Worm (Caenorhabditis elegans) whole organism, L4 larva: ENCODE measurements around the gene capg-2.
A peak's percentile ranks its signal among the peaks of the same experiment; 100 is the strongest.

ENCODE experiments used
- D1046.2 ChIP-seq: fragments of 200-800 bp; sonication (Bioruptor generic); IDR thresholded peaks from 2 replicates; pipeline ENCODE4 v1.3.6; 2022; ENCODE audit warnings: missing genetic modification characterization, missing compliant biosample characterization
- F10B5.3 ChIP-seq: sonication (generic microtip); optimal IDR thresholded peaks from 2 replicates; lab custom pipeline; 2016; ENCODE audit warnings: mild to moderate bottlenecking, missing genetic modification characterization, missing compliant biosample characterization
- F49E8.2 ChIP-seq: sonication (generic microtip); optimal IDR thresholded peaks from 2 replicates; lab custom pipeline; 2016; ENCODE audit warnings: missing compliant biosample characterization, mild to moderate bottlenecking, missing genetic modification characterization, borderline replicate concordance
- arid-1 ChIP-seq: fragments of 200-800 bp; sonication (Bioruptor generic); conservative IDR thresholded peaks from 2 replicates; pipeline ENCODE4 v1.3.6; 2022; ENCODE audit warnings: missing genetic modification reagents, missing genetic modification characterization, missing compliant biosample characterization
- ceh-82 ChIP-seq: sonication (generic microtip); optimal IDR thresholded peaks from 2 replicates; lab custom pipeline; 2017; ENCODE audit warnings: missing biosample characterization, missing genetic modification characterization
- daf-16 ChIP-seq, 3 experiments: sonication (generic microtip); optimal IDR thresholded peaks; 2 replicates each; lab custom pipeline; 2016 to 2017; ENCODE audit warnings: missing genetic modification characterization in 3 of 3, missing genetic modification reagents in 3 of 3, mild to moderate bottlenecking in 2 of 3, missing compliant biosample characterization in 2 of 3, missing biosample characterization in 1 of 3, moderate library complexity in 1 of 3
- duxl-1 ChIP-seq: sonication (generic microtip); optimal IDR thresholded peaks from 2 replicates; lab custom pipeline; 2016; ENCODE audit warnings: mild to moderate bottlenecking, missing genetic modification characterization, moderate library complexity, missing compliant biosample characterization; ENCODE audit not compliant: poor library complexity
- gei-8 ChIP-seq: fragments of 200-800 bp; sonication (Bioruptor generic); optimal IDR thresholded peaks from 2 replicates; lab custom pipeline; 2018; ENCODE audit warnings: mild to moderate bottlenecking, missing genetic modification characterization, missing compliant biosample characterization
- hif-1 ChIP-seq, 2 experiments: sonication (generic microtip); optimal IDR thresholded peaks; 2 replicates each; lab custom pipeline; 2016 to 2017; ENCODE audit warnings: missing compliant biosample characterization in 2 of 2, missing genetic modification characterization in 2 of 2, missing genetic modification reagents in 2 of 2, missing genotype in 2 of 2, mild to moderate bottlenecking in 1 of 2
- hmg-1.1 ChIP-seq: fragments of 200-800 bp; sonication (Bioruptor generic); IDR thresholded peaks from 2 replicates; pipeline ENCODE4 v1.3.6; 2022; ENCODE audit warnings: missing genetic modification reagents, missing genetic modification characterization, missing compliant biosample characterization
- lin-29 ChIP-seq: fragments of 200-800 bp; sonication (Bioruptor generic); IDR thresholded peaks from 2 replicates; pipeline ENCODE4 v1.3.6; 2022; ENCODE audit warnings: missing genetic modification reagents, missing genetic modification characterization, missing compliant biosample characterization
- lin-38 ChIP-seq: fragments of 200-800 bp; sonication (Bioruptor generic); IDR thresholded peaks from 2 replicates; pipeline ENCODE4 v1.3.6; 2022; ENCODE audit warnings: missing genetic modification reagents, missing genetic modification characterization, missing compliant biosample characterization
- lsy-2 ChIP-seq, 2 experiments: fragments of 150-350 bp in 1 of 2; sonication (generic microtip) in 1 of 2; optimal IDR thresholded peaks; 2 replicates each; lab custom pipeline; 2014 to 2017; ENCODE audit warnings: missing biosample characterization in 2 of 2, missing genetic modification characterization in 2 of 2
- madf-5 ChIP-seq, 2 experiments: fragments of 200-800 bp; sonication (Bioruptor generic); IDR thresholded peaks; 2 replicates each; pipeline ENCODE4 v1.3.6; 2022; ENCODE audit warnings: missing compliant biosample characterization in 2 of 2, missing genetic modification characterization in 2 of 2
- mdl-1 ChIP-seq, 2 experiments: fragments of 150-350 bp in 1 of 2; sonication (generic microtip) in 1 of 2; optimal IDR thresholded peaks; 2 replicates each; lab custom pipeline; 2014 to 2017; ENCODE audit warnings: missing biosample characterization in 2 of 2, missing genetic modification characterization in 2 of 2
- mep-1 ChIP-seq: fragments of 150-350 bp; sonication (generic microtip); optimal IDR thresholded peaks from 3 replicates; lab custom pipeline; 2014; ENCODE audit warnings: missing biosample characterization, missing genetic modification characterization
- mes-2 ChIP-seq: sonication (generic microtip); optimal IDR thresholded peaks from 2 replicates; lab custom pipeline; 2016; ENCODE audit warnings: missing genotype, mild to moderate bottlenecking, missing genetic modification characterization, missing compliant biosample characterization; ENCODE audit not compliant: poor library complexity, severe bottlenecking
- mxl-2 ChIP-seq: fragments of 200-800 bp; sonication (Bioruptor generic); conservative IDR thresholded peaks from 2 replicates; pipeline ENCODE4 v1.3.6; 2022; ENCODE audit warnings: missing genetic modification reagents, missing genetic modification characterization, missing compliant biosample characterization
- nhr-102 ChIP-seq: sonication (generic microtip); optimal IDR thresholded peaks from 2 replicates; lab custom pipeline; 2016; ENCODE audit warnings: mild to moderate bottlenecking, missing genetic modification characterization, moderate library complexity, missing compliant biosample characterization
- nhr-6 ChIP-seq: fragments of 150-350 bp; optimal IDR thresholded peaks from 2 replicates; lab custom pipeline; 2014; ENCODE audit warnings: missing biosample characterization, missing genetic modification characterization
- nhr-77 ChIP-seq: fragments of 150-350 bp; optimal IDR thresholded peaks from 2 replicates; lab custom pipeline; 2014; ENCODE audit warnings: missing biosample characterization, missing genetic modification characterization
- pha-4 ChIP-seq, 2 experiments: fragments of 150-350 bp in 1 of 2; fragments of 200-800 bp in 1 of 2; sonication (Bioruptor generic) in 1 of 2; IDR thresholded peaks in 1 of 2; optimal IDR thresholded peaks in 1 of 2; 2 replicates each; pipeline versions ENCODE4 v1.3.6 to Lab custom; 2014 to 2022; ENCODE audit warnings: missing genetic modification characterization in 2 of 2, missing genetic modification reagents in 2 of 2, missing biosample characterization in 1 of 2, missing compliant biosample characterization in 1 of 2
- php-3 ChIP-seq: fragments of 200-800 bp; sonication (Bioruptor generic); IDR thresholded peaks from 2 replicates; pipeline ENCODE4 v1.3.6; 2022; ENCODE audit warnings: missing genetic modification reagents, missing genetic modification characterization, missing compliant biosample characterization
- pqm-1 ChIP-seq: sonication (generic microtip); optimal IDR thresholded peaks from 2 replicates; lab custom pipeline; 2017; ENCODE audit warnings: missing biosample characterization, missing genetic modification characterization
- rbr-2 ChIP-seq: sonication (generic microtip); optimal IDR thresholded peaks from 2 replicates; lab custom pipeline; 2016; ENCODE audit warnings: missing genotype, missing genetic modification characterization, missing compliant biosample characterization
- saeg-2 ChIP-seq: fragments of 200-800 bp; sonication (Bioruptor generic); IDR thresholded peaks from 2 replicates; pipeline ENCODE4 v1.3.6; 2022; ENCODE audit warnings: missing genetic modification reagents, missing genetic modification characterization, missing compliant biosample characterization
- sdz-12 ChIP-seq: fragments of 200-800 bp; sonication (Bioruptor generic); optimal IDR thresholded peaks from 2 replicates; lab custom pipeline; 2018; ENCODE audit warnings: mild to moderate bottlenecking, missing genetic modification characterization, missing compliant biosample characterization
- set-16 ChIP-seq: fragments of 200-800 bp; sonication (Bioruptor generic); IDR thresholded peaks from 2 replicates; pipeline ENCODE4 v1.3.6; 2022; ENCODE audit warnings: missing genetic modification reagents, missing genetic modification characterization, missing compliant biosample characterization
- spr-1 ChIP-seq: sonication (generic microtip); optimal IDR thresholded peaks from 2 replicates; lab custom pipeline; 2016; ENCODE audit warnings: mild to moderate bottlenecking, missing genetic modification characterization, missing compliant biosample characterization
- zfp-3 ChIP-seq: fragments of 200-800 bp; sonication (Bioruptor generic); conservative IDR thresholded peaks from 2 replicates; pipeline ENCODE4 v1.3.6; 2022; ENCODE audit warnings: missing genetic modification reagents, missing genetic modification characterization, missing compliant biosample characterization
- ztf-11 ChIP-seq: fragments of 150-350 bp; optimal IDR thresholded peaks from 2 replicates; lab custom pipeline; 2014; ENCODE audit warnings: missing biosample characterization, missing genetic modification characterization

capg-2 gene

DNA sequence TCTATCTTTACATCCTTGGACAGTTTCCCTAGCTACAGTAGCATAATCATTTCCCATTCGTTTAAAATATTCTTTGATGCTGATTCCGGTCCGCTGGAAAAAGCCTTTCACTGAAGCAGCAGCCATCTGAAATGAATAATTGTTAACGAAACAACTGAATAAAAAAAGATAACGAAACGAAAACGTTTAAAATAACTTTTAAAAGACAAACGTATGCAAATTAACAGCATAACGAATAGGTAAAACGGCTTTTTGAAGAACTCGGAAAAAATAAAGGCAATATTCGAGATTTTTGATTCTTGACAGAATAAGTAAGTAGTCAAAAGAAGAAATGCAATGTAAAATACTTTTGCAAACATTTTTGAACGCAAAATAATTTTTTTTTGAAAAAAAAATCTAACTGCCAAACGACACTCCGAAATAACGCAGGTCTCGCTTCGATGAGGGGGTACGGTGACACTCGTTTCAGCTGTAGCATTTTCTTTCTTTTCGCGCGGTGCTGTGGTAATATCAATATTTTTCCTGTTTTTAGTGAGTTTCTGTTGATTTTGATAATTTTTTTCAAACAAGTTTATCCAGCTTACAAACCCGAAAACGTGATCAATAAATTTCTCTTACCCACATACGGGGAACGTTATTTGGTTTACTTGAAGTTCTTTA is 46.4 kb downstream of the capg-2 start, which contains the start of the genes R04F11.5 and R04F11.2 (continued):
- no peak for TF ChIP-seq mxl-2 (GFP tag; lab: Robert Waterston, UW)
- peak; percentile 70 for TF ChIP-seq nhr-77 (tag; lab: Kevin White, UChicago)
- TF ChIP-seq saeg-2 (GFP tag; lab: Robert Waterston, UW), result no peak
- TF ChIP-seq madf-5 (GFP tag; IDR thresholded peaks at IDR 0.05; lab: Robert Waterston, UW), result no peak
- TF ChIP-seq nhr-6, result peak; percentile 99
- TF ChIP-seq rbr-2 (tag; lab: Kevin White, UChicago), result peak; percentile 65
- no peak for TF ChIP-seq F10B5.3 (tag; lab: Kevin White, UChicago)
- no peak for TF ChIP-seq gei-8

DNA sequence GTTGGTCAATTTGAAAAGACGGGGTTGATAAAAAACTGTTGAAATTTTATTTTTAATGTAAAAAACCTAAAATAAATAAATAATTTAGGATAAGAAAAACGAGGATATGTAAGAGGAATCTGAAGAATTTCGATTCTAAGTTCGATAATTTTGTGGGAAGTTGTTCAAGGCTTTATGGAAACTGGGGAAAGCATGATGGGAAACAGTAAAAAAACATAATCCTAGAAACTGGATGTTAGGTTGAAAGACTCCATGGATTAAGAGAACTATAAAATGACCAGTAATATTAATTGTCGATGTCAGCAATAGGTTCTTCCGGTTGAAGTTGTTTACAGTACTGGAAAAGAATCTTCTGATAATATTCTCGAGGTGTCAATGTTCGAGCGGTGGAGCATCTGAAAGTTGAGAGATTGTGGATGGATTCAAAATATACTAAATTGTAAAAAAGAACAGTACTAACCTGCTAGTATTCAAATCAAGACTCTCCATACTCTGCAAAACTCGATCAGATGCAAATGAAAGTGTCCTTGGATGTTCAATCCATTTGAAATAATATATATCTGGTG is 48.7 kb downstream of the capg-2 start:
- TF ChIP-seq ceh-82 (tag; lab: Kevin White, UChicago) (no peak), hif-1 (tag; optimal IDR thresholded peaks at IDR 0.05; lab: Kevin White, UChicago) (no peak), pqm-1 (tag; lab: Kevin White, UChicago) (no peak), ztf-11 (tag; lab: Kevin White, UChicago) (no peak), daf-16 (GFP tag; optimal IDR thresholded peaks at IDR 0.05; lab: Kevin White, UChicago) (peak in 1 of 2 experiments; percentile 13), daf-16 (tag; optimal IDR thresholded peaks at IDR 0.05; lab: Kevin White, UChicago) (peak; percentile 13), mep-1 (tag; lab: Kevin White, UChicago) (peak; percentile 6), gei-8 (peak; percentile 20), D1046.2 (GFP tag; lab: Robert Waterston, UW) (no peak), mes-2 (tag; lab: Kevin White, UChicago) (peak; percentile 22), duxl-1 (peak; percentile 64), lin-29 (GFP tag; lab: Robert Waterston, UW) (no peak), lin-38 (0 out of 2 replicates have a peak, but pooled peaks have one; percentile 31), sdz-12 (GFP tag; lab: Kevin White, UChicago) (peak; percentile 10), F49E8.2 (tag; lab: Kevin White, UChicago) (peak; percentile 2), hmg-1.1 (GFP tag; lab: Robert Waterston, UW) (0 out of 2 replicates have a peak, but pooled peaks have one; percentile 9), nhr-102 (peak; percentile 45), arid-1 (GFP tag; lab: Robert Waterston, UW) (peak; percentile 32), php-3 (no peak), pha-4 (GFP tag; IDR thresholded peaks at IDR 0.05; lab: Robert Waterston, UW) (no peak; the same call in 1 of the 2 replicates), pha-4 (tag; optimal IDR thresholded peaks at IDR 0.05; lab: Kevin White, UChicago) (no peak), lsy-2 (tag; optimal IDR thresholded peaks at IDR 0.05; lab: Kevin White, UChicago) (peak in 1 of 2 experiments; percentile 29), mdl-1 (tag; optimal IDR thresholded peaks at IDR 0.05; lab: Kevin White, UChicago) (no peak), spr-1 (tag; lab: Kevin White, UChicago) (no peak), zfp-3 (GFP tag; lab: Robert Waterston, UW) (peak; percentile 42; the same call in 1 of the 2 replicates), set-16 (no peak)
